Comparison of ENCODE assay signal across 3 fruit fly cellular contexts in the genomic region with DNA sequence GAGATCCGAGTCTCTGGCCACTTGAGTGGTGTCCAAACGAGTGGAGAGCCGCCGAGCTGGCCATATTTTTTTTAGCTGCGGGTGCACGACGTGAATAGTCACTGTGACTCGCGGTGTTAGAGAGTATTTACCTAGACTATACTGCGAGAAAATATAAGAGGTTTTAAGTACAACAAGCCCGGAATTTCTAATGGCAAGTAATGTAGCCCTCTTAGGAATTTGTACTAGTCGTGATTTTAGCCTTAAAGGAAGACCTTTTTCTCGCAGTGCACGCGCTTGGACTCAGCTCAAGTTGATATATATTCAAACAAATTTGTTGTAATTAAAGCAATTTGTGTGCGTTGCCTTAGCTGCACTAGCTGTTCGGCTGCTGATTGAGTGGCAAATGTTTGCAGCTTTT.
A peak's percentile ranks its signal among the peaks of the same experiment; 100 is the strongest.
TF ChIP-seq lines count a peak whose summit lies in the region.

No protein-coding gene starts in this region.

- no peak for TF ChIP-seq CTCF in whole organism, embryonic (GFP tag; optimal IDR thresholded peaks at IDR 0.05; lab: Kevin White, UChicago)

TF ChIP-seq in whole organism, embryonic, 481 proteins besides CTCF, POLR2A, EP300 and RAD21:
- TF ChIP-seq lmd (GFP tag; IDR thresholded peaks at IDR 0.05; lab: Robert Waterston, UW): no peak
- no peak for TF ChIP-seq CG4820 (GFP tag; optimal IDR thresholded peaks at IDR 0.05; lab: Kevin White, UChicago)
- TF ChIP-seq CG13287 (GFP tag; IDR thresholded peaks at IDR 0.05; lab: Robert Waterston, UW; ENCODE audit: partially characterized antibody): no peak
- TF ChIP-seq hbn (GFP tag; IDR thresholded peaks at IDR 0.05; lab: Robert Waterston, UW; ENCODE audit: partially characterized antibody): no peak
- no peak for TF ChIP-seq dpn (GFP tag; optimal IDR thresholded peaks at IDR 0.05; lab: Kevin White, UChicago)
- TF ChIP-seq CG42726 (GFP tag; IDR thresholded peaks at IDR 0.05; lab: Robert Waterston, UW; ENCODE audit: partially characterized antibody): no peak
- TF ChIP-seq disco-r (GFP tag; optimal IDR thresholded peaks at IDR 0.05; lab: Kevin White, UChicago): no peak
- TF ChIP-seq Ravus (GFP tag; IDR thresholded peaks at IDR 0.05; lab: Robert Waterston, UW): no peak
- TF ChIP-seq prd (optimal IDR thresholded peaks at IDR 0.05; lab: Kevin White, UChicago): no peak
- TF ChIP-seq prd (GFP tag; IDR thresholded peaks at IDR 0.05; lab: Robert Waterston, UW): 0 out of 3 replicates have a peak, but pooled peaks have one; percentile 8
- TF ChIP-seq slbo (GFP tag; IDR thresholded peaks at IDR 0.05; lab: Robert Waterston, UW): 0 out of 2 replicates have a peak, but pooled peaks have one; percentile 14
- TF ChIP-seq Drgx (GFP tag; IDR thresholded peaks at IDR 0.05; lab: Robert Waterston, UW): peak; percentile 86
- no peak for TF ChIP-seq Atf-2 (GFP tag; optimal IDR thresholded peaks at IDR 0.05; lab: Kevin White, UChicago)
- TF ChIP-seq ash1 (GFP tag; optimal IDR thresholded peaks at IDR 0.05; lab: Kevin White, UChicago): no peak
- no peak for TF ChIP-seq chinmo (GFP tag; IDR thresholded peaks at IDR 0.05; lab: Robert Waterston, UW; ENCODE audit: partially characterized antibody)
- no peak for TF ChIP-seq CG10209 (GFP tag; optimal IDR thresholded peaks at IDR 0.05; lab: Kevin White, UChicago)
- TF ChIP-seq cato (GFP tag; optimal IDR thresholded peaks at IDR 0.05; lab: Kevin White, UChicago; ENCODE audit: borderline replicate concordance): no peak
- TF ChIP-seq dm (GFP tag; optimal IDR thresholded peaks at IDR 0.05; lab: Kevin White, UChicago): no peak

TF ChIP-seq in whole organism, prepupa, 60 proteins besides CTCF, POLR2A, EP300 and RAD21 (continues in another document):
- TF ChIP-seq CG34406 (GFP tag; optimal IDR thresholded peaks at IDR 0.05; lab: Kevin White, UChicago) (no peak), Lpt (GFP tag; optimal IDR thresholded peaks at IDR 0.05; lab: Kevin White, UChicago) (peak; percentile 47), CG8632 (GFP tag; optimal IDR thresholded peaks at IDR 0.05; lab: Kevin White, UChicago) (no peak), CG32006 (GFP tag; optimal IDR thresholded peaks at IDR 0.05; lab: Kevin White, UChicago) (peak; percentile 72), Sox14 (GFP tag; optimal IDR thresholded peaks at IDR 0.05; lab: Kevin White, UChicago) (no peak), CG16779 (tag; optimal IDR thresholded peaks at IDR 0.05; lab: Kevin White, UChicago) (no peak), CG3032 (tag; optimal IDR thresholded peaks at IDR 0.05; lab: Kevin White, UChicago) (no peak), Met (GFP tag; optimal IDR thresholded peaks at IDR 0.05; lab: Kevin White, UChicago) (no peak), ss (GFP tag; optimal IDR thresholded peaks at IDR 0.05; lab: Kevin White, UChicago) (no peak), achi (GFP tag; optimal IDR thresholded peaks at IDR 0.05; lab: Kevin White, UChicago) (peak; percentile 25), svp (GFP tag; lab: Kevin White, UChicago) (no peak), Hr38 (GFP tag; optimal IDR thresholded peaks at IDR 0.05; lab: Kevin White, UChicago) (peak; percentile 1), CG8319 (GFP tag; optimal IDR thresholded peaks at IDR 0.05; lab: Kevin White, UChicago) (no peak), Gug (GFP tag; IDR thresholded peaks at IDR 0.05; lab: Robert Waterston, UW) (peak; percentile 69), esn (GFP tag; optimal IDR thresholded peaks at IDR 0.05; lab: Kevin White, UChicago) (no peak), Sox15 (GFP tag; optimal IDR thresholded peaks at IDR 0.05; lab: Kevin White, UChicago) (no peak), CG6276 (GFP tag; optimal IDR thresholded peaks at IDR 0.05; lab: Kevin White, UChicago) (peak; percentile 66), CG6808 (GFP tag; optimal IDR thresholded peaks at IDR 0.05; lab: Kevin White, UChicago) (no peak), CG4318 (GFP tag; optimal IDR thresholded peaks at IDR 0.05; lab: Kevin White, UChicago) (peak; percentile 15), CG7368 (GFP tag; optimal IDR thresholded peaks at IDR 0.05; lab: Kevin White, UChicago) (no peak), fd85E (GFP tag; optimal IDR thresholded peaks at IDR 0.05; lab: Kevin White, UChicago) (no peak), Hr4 (GFP tag; optimal IDR thresholded peaks at IDR 0.05; lab: Kevin White, UChicago) (peak; percentile 72), Eip78C (GFP tag; lab: Kevin White, UChicago) (no peak), acj6 (GFP tag; optimal IDR thresholded peaks at IDR 0.05; lab: Kevin White, UChicago) (no peak), Ets21C (GFP tag; optimal IDR thresholded peaks at IDR 0.05; lab: Kevin White, UChicago) (no peak), spab (GFP tag; optimal IDR thresholded peaks at IDR 0.05; lab: Kevin White, UChicago) (no peak), eg (GFP tag; IDR thresholded peaks at IDR 0.05; lab: Robert Waterston, UW) (peak; percentile 90), CG6163 (GFP tag; IDR thresholded peaks at IDR 0.05; lab: Robert Waterston, UW) (peak; percentile 74; the same call in 2 of the 3 replicates), CG10631 (GFP tag; optimal IDR thresholded peaks at IDR 0.05; lab: Kevin White, UChicago) (no peak), CG11294 (GFP tag; IDR thresholded peaks at IDR 0.05; lab: Robert Waterston, UW) (peak; percentile 63; the same call in 1 of the 2 replicates), CG1621 (tag; optimal IDR thresholded peaks at IDR 0.05; lab: Kevin White, UChicago) (no peak), CG8119 (GFP tag; IDR thresholded peaks at IDR 0.05; lab: Robert Waterston, UW) (peak; percentile 78), fkh (GFP tag; optimal IDR thresholded peaks at IDR 0.05; lab: Kevin White, UChicago) (no peak), topi (GFP tag; optimal IDR thresholded peaks at IDR 0.05; lab: Kevin White, UChicago) (no peak), Hr39 (GFP tag; optimal IDR thresholded peaks at IDR 0.05; lab: Kevin White, UChicago) (no peak), CG15336 (GFP tag; IDR thresholded peaks at IDR 0.05; lab: Robert Waterston, UW) (peak; percentile 76), CG31627 (GFP tag; optimal IDR thresholded peaks at IDR 0.05; lab: Kevin White, UChicago) (no peak)

TF ChIP-seq in whole organism, pupa, 21 proteins besides CTCF, POLR2A, EP300 and RAD21:
- TF ChIP-seq CG8301 (tag; optimal IDR thresholded peaks at IDR 0.05; lab: Kevin White, UChicago) (peak; percentile 57), CG4496 (GFP tag; IDR thresholded peaks at IDR 0.05; lab: Robert Waterston, UW) (peak; percentile 86), CG12605 (GFP tag; IDR thresholded peaks at IDR 0.05; lab: Robert Waterston, UW) (peak; percentile 32; the same call in 1 of the 2 replicates), fd96Ca (GFP tag; IDR thresholded peaks at IDR 0.05; lab: Robert Waterston, UW) (peak; percentile 86), CG34367 (tag; optimal IDR thresholded peaks at IDR 0.05; lab: Kevin White, UChicago) (no peak), CG10348 (GFP tag; IDR thresholded peaks at IDR 0.05; lab: Robert Waterston, UW) (0 out of 2 replicates have a peak, but pooled peaks have one; percentile 36), Ets98B (GFP tag; IDR thresholded peaks at IDR 0.05; lab: Robert Waterston, UW) (peak; percentile 88), CG14655 (GFP tag; optimal IDR thresholded peaks at IDR 0.05; lab: Kevin White, UChicago) (peak; percentile 47), CG32121 (GFP tag; IDR thresholded peaks at IDR 0.05; lab: Robert Waterston, UW) (peak; percentile 89), Pif1A (GFP tag; optimal IDR thresholded peaks at IDR 0.05; lab: Kevin White, UChicago) (no peak), D1 (tag; optimal IDR thresholded peaks at IDR 0.05; lab: Kevin White, UChicago) (no peak), rn (GFP tag; IDR thresholded peaks at IDR 0.05; lab: Robert Waterston, UW) (peak; percentile 59; the same call in 1 of the 2 replicates)

Comparison
In these comparisons a context has a peak if more than half of its experiments do, and no peak if none do; other contexts are left out.
1. Of the 7 proteins assayed by ChIP-seq in both whole organism, embryonic and whole organism, prepupa: peak only in whole organism, embryonic: none; only in whole organism, prepupa: Gug and Lpt; in both: none; in neither: 5.